Fruit fly (Drosophila melanogaster) whole organism: Measurements from ENCODE around the gene Trs20.

ENCODE experiments used
- CG8478 ChIP-seq: fragments of >200 bp; optimal IDR thresholded peaks from 2 replicates; lab custom pipeline; 2018; ENCODE audit warnings: inconsistent platforms
- Dll ChIP-seq: fragments of >200 bp; optimal IDR thresholded peaks from 2 replicates; lab custom pipeline; 2017
- EcR ChIP-seq, 2 experiments: fragments of >200 bp; optimal IDR thresholded peaks; 2 replicates each; lab custom pipeline; 2017; ENCODE audit warnings: missing biosample characterization in 2 of 2, missing genetic modification characterization in 2 of 2, missing genetic modification reagents in 2 of 2
- pan ChIP-seq: fragments of >200 bp; optimal IDR thresholded peaks from 2 replicates; lab custom pipeline; 2017
- psq ChIP-seq: fragments of >200 bp; optimal IDR thresholded peaks from 2 replicates; lab custom pipeline; 2017
- usp ChIP-seq: fragments of >200 bp; optimal IDR thresholded peaks from 2 replicates; lab custom pipeline; 2017; ENCODE audit warnings: missing biosample characterization, missing genetic modification characterization, mixed read lengths

DNA sequence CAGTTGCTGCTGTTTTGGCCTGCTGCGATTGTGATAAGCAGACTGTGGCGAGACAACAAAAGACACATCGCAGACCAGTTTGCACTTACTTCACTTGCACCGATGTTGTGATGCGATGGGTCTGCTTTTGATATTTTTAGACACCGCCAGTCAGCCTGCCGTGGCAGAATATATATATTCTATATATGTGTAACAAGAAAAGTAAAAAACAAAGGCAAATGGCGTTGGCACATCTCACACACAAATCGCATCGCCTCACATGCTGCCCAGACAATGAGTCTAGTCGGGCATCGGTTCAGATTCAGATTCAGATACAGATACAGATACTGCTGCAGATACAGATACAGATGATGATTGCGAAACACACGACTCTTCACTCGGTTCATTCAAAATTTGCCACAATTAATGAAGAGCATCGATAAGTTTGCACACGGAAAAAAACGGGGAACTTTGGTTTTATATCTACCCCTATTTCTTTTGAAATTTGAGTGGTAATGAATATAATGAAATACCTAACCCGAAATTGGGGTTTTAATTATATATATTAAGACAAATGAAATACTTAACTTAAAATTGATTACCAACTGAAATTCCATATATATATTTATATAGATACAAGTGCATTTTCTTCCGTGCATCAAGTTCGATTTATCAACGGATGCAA lies 36.4 kb upstream of the Trs20 start:
- TF ChIP-seq Dll (lab: Kevin White, UChicago) (no peak), CG8478 (lab: Kevin White, UChicago) (no peak), EcR (GFP tag; optimal IDR thresholded peaks at IDR 0.05; lab: Kevin White, UChicago) (no peak), usp (GFP tag; lab: Kevin White, UChicago) (no peak), psq (lab: Kevin White, UChicago) (no peak), pan (lab: Kevin White, UChicago) (no peak)
